Worm (Caenorhabditis elegans): ENCODE measurements around the gene Y116A8B.4.

- TF ChIP-seq egrh-3 (GFP tag; IDR thresholded peaks at IDR 0.05) (no peak), nhr-120 (GFP tag; IDR thresholded peaks at IDR 0.05) (no peak), rpc-1 (optimal IDR thresholded peaks at IDR 0.05) (no peak), rpc-1 (tag; optimal IDR thresholded peaks at IDR 0.05) (no peak), fkh-3 (tag; optimal IDR thresholded peaks at IDR 0.05) (no peak), cebp-1 (GFP tag; IDR thresholded peaks at IDR 0.05) (no peak), cebp-1 (tag; optimal IDR thresholded peaks at IDR 0.05) (no peak), ztf-18 (tag; optimal IDR thresholded peaks at IDR 0.05) (no peak), snpc-4 (GFP tag; optimal IDR thresholded peaks at IDR 0.05) (no peak), snpc-4 (tag; optimal IDR thresholded peaks at IDR 0.05) (no peak), Y95B8A.8 (GFP tag; IDR thresholded peaks at IDR 0.05) (no peak), madf-8 (GFP tag; conservative IDR thresholded peaks at IDR 0.05) (no peak), ztf-25 (GFP tag; IDR thresholded peaks at IDR 0.05) (no peak), F55B11.4 (tag; optimal IDR thresholded peaks at IDR 0.05; ENCODE audit: borderline replicate concordance, insufficient read depth) (no peak), ceh-40 (GFP tag; IDR thresholded peaks at IDR 0.05) (no peak)
Measured at ce11 chrIV:17268069-17268468, 44.5 kb downstream of the Y116A8B.4 start.

Measured in whole organism, young adult.